Worm (Caenorhabditis elegans) whole organism, L4 larva: Measurements from ENCODE around the gene acy-4.
"Not testable (repeated sequence)": the region's sequence is repeated elsewhere in the genome, so short reads cannot be mapped to it uniquely, and the experiment has no call there.

Source experiments
- ceh-28 ChIP-seq: fragments of 150-350 bp; optimal IDR thresholded peaks from 2 replicates; lab custom pipeline; 2014; ENCODE audit warnings: missing biosample characterization, missing genetic modification reagents, missing genetic modification characterization
- ceh-62 ChIP-seq: sonication (generic microtip); optimal IDR thresholded peaks from 2 replicates; lab custom pipeline; 2017; ENCODE audit warnings: missing biosample characterization, missing genetic modification characterization
- dmd-6 ChIP-seq: fragments of 200-800 bp; sonication (Bioruptor generic); IDR thresholded peaks from 2 replicates; pipeline ENCODE4 v1.3.6; 2022; ENCODE audit warnings: missing genetic modification reagents, missing genetic modification characterization, missing compliant biosample characterization
- lin-29 ChIP-seq: fragments of 200-800 bp; sonication (Bioruptor generic); IDR thresholded peaks from 2 replicates; pipeline ENCODE4 v1.3.6; 2022; ENCODE audit warnings: missing genetic modification reagents, missing genetic modification characterization, missing compliant biosample characterization
- mep-1 ChIP-seq: fragments of 150-350 bp; sonication (generic microtip); optimal IDR thresholded peaks from 3 replicates; lab custom pipeline; 2014; ENCODE audit warnings: missing biosample characterization, missing genetic modification characterization
- nhr-6 ChIP-seq: fragments of 150-350 bp; optimal IDR thresholded peaks from 2 replicates; lab custom pipeline; 2014; ENCODE audit warnings: missing biosample characterization, missing genetic modification characterization
- snpc-4 ChIP-seq: fragments of 150-350 bp; optimal IDR thresholded peaks from 2 replicates; lab custom pipeline; 2014; ENCODE audit warnings: missing biosample characterization, missing genetic modification characterization
- vab-7 ChIP-seq: fragments of 200-800 bp; sonication (Bioruptor generic); IDR thresholded peaks from 2 replicates; pipeline ENCODE4 v1.3.6; 2022; ENCODE audit warnings: missing genetic modification reagents, missing genetic modification characterization, missing compliant biosample characterization
- zfp-3 ChIP-seq: fragments of 200-800 bp; sonication (Bioruptor generic); conservative IDR thresholded peaks from 2 replicates; pipeline ENCODE4 v1.3.6; 2022; ENCODE audit warnings: missing genetic modification reagents, missing genetic modification characterization, missing compliant biosample characterization

DNA sequence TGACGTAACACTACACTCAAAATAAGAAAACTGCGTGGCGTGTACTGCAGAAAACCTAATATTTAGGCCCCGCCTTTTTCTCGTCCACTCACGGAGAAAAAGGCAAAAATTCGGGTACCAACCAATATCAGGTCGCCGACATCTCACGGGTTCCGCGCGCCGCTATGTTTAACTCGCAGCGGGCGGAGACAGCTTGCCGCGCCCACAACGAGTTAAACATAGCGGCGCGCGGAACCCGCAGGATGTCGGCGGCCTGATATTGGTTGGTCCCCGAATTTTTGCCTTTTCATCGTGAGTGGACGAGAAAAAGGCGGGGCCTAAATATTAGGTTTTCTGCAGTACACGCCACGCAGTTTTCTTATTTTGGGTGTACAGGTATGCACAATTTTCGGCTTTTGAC, 28.3 kb downstream of the acy-4 start:
- TF ChIP-seq vab-7 (GFP tag; lab: Robert Waterston, UW); lin-29 (GFP tag; lab: Robert Waterston, UW); dmd-6 (GFP tag; lab: Robert Waterston, UW); snpc-4 (tag; lab: Kevin White, UChicago); ceh-28 (tag; lab: Kevin White, UChicago); ceh-62 (tag; lab: Kevin White, UChicago); zfp-3 (GFP tag; lab: Robert Waterston, UW); mep-1 (tag; lab: Kevin White, UChicago); nhr-6 (tag; lab: Kevin White, UChicago): not testable (repeated sequence)
